Worm (Caenorhabditis elegans): ENCODE measurements around the gene mbk-1.

ce11 chrX:14787557-14787932 lies 36.8 kb downstream of the mbk-1 start:
- TF ChIP-seq ama-1 (optimal IDR thresholded peaks at IDR 0.05) = no peak
- TF ChIP-seq elt-4 (tag; optimal IDR thresholded peaks at IDR 0.05) = no peak
- no peak for TF ChIP-seq sox-4 (tag; optimal IDR thresholded peaks at IDR 0.05)
- no peak for TF ChIP-seq npax-4 (tag; optimal IDR thresholded peaks at IDR 0.05)
